Fruit fly (Drosophila melanogaster): ENCODE results near the gene CG13318.

The CG13318 gene

DNA sequence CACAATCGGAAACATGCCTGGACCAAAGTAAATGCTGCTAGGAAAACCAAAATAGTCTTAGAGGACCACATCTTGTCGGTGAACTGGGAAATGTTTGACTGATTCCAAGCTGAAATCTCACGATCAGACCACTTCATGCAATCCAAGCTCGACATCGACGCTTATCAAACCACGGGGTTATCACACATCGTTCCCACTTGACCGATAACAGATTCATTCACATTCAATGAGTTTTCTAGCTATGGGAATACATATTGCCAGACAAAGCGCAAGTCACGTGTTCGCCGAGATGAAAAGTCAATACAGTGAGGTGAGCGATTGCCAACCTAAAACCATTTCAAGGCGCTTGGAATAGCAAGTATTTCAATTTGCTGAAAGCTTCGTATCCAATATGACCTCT is 37.2 kb upstream of the CG13318 start:
- TF ChIP-seq gl (tag; optimal IDR thresholded peaks at IDR 0.05) (no peak), rn (GFP tag; IDR thresholded peaks at IDR 0.05) (no peak), CG13204 (GFP tag; optimal IDR thresholded peaks at IDR 0.05) (no peak), fd96Ca (GFP tag; IDR thresholded peaks at IDR 0.05) (no peak), EcR (GFP tag; optimal IDR thresholded peaks at IDR 0.05) (peak; percentile 79), CG14655 (GFP tag; optimal IDR thresholded peaks at IDR 0.05) (no peak), CG9948 (tag; optimal IDR thresholded peaks at IDR 0.05) (no peak)

DNA sequence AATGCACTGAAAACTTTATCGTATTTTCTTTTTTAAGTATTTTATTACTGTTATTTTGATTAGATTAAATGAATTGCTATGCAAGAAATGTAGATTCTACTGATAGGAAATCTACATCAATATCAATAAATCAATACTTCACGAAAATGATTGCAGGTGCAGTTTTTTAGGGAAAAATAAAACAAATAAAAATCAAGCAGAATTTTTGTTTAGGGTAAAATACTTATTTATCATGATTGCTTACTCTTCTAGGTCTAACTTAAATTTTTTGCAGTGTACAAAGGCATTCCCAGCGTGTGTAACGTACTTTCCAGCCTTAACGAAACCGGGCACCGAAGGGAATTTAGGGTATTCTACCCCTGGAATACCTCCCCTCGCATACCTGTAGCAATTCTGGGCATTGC is 36.0 kb upstream of the CG13318 start:
- TF ChIP-seq CG15710 (tag; optimal IDR thresholded peaks at IDR 0.05) (peak; percentile 70), CG8159 (tag; optimal IDR thresholded peaks at IDR 0.05) (peak; percentile 82), Snoo (tag; optimal IDR thresholded peaks at IDR 0.05) (peak; percentile 45), fd96Ca (GFP tag; IDR thresholded peaks at IDR 0.05) (no peak), D1 (tag; optimal IDR thresholded peaks at IDR 0.05) (peak; percentile 40), CG8301 (tag; optimal IDR thresholded peaks at IDR 0.05) (peak; percentile 36), CG17806 (tag; optimal IDR thresholded peaks at IDR 0.05) (peak; percentile 78), EcR (GFP tag; optimal IDR thresholded peaks at IDR 0.05) (no peak), Pif1A (GFP tag; optimal IDR thresholded peaks at IDR 0.05) (no peak), gl (tag; optimal IDR thresholded peaks at IDR 0.05) (peak; percentile 27), CG34367 (tag; optimal IDR thresholded peaks at IDR 0.05) (peak; percentile 62), CG9948 (tag; optimal IDR thresholded peaks at IDR 0.05) (peak; percentile 68), rn (GFP tag; IDR thresholded peaks at IDR 0.05) (no peak), CG4496 (GFP tag; IDR thresholded peaks at IDR 0.05) (peak; percentile 19; the same call in 1 of the 3 replicates)

dm6 chr3R:8807831-8808517 is 35.5 kb upstream of the CG13318 start:
- peak; percentile 48 for TF ChIP-seq EcR (GFP tag; optimal IDR thresholded peaks at IDR 0.05)
- no peak for TF ChIP-seq fd96Ca (GFP tag; IDR thresholded peaks at IDR 0.05)

- no peak for TF ChIP-seq CG8301 (tag; optimal IDR thresholded peaks at IDR 0.05)
- no peak for TF ChIP-seq Pif1B (GFP tag; optimal IDR thresholded peaks at IDR 0.05)
These were observed 34.6 kb upstream of the CG13318 start for dm6 chr3R:8807048-8807447.

dm6 chr3R:8806638-8807037 is 34.1 kb upstream of the CG13318 start:
- no peak for TF ChIP-seq Ets98B (GFP tag; IDR thresholded peaks at IDR 0.05)
- TF ChIP-seq CG8159 (tag; optimal IDR thresholded peaks at IDR 0.05), result no peak
- TF ChIP-seq CG9948 (tag; optimal IDR thresholded peaks at IDR 0.05), result no peak
- no peak for TF ChIP-seq CG13204 (GFP tag; optimal IDR thresholded peaks at IDR 0.05)
- no peak for TF ChIP-seq fd96Ca (GFP tag; IDR thresholded peaks at IDR 0.05)
- TF ChIP-seq CG10348 (GFP tag; IDR thresholded peaks at IDR 0.05), result no peak
- no peak for TF ChIP-seq CG17806 (tag; optimal IDR thresholded peaks at IDR 0.05)
- TF ChIP-seq Pif1A (GFP tag; optimal IDR thresholded peaks at IDR 0.05), result no peak
- TF ChIP-seq gl (tag; optimal IDR thresholded peaks at IDR 0.05), result no peak
- TF ChIP-seq CG12605 (GFP tag; IDR thresholded peaks at IDR 0.05), result no peak
- TF ChIP-seq Pif1B (GFP tag; optimal IDR thresholded peaks at IDR 0.05), result no peak
- TF ChIP-seq rn (GFP tag; IDR thresholded peaks at IDR 0.05), result no peak

DNA sequence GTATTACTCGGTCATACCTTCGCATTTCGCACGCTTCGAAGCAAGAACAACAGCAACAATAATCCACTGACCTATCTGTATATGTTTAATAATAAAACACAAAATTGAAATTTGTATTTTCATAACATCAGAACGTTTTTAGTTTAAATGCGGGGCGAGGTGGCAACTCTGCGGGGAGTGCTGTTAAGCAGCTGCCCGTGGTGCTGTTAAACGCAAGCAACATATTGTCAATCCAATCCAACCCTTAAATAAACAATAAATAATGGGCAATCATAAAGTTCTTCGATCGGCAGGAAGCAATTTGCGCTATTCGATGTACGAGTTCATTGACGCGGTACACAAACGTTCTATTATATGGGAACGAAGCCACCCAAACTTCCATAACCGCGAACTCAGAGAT is 33.6 kb upstream of the CG13318 start, which contains the start of gene hng2:
Gene hng2, plus strand, starts transcription at position 219 of the 400 bp plus-strand sequence.
- no peak for TF ChIP-seq rn (GFP tag; IDR thresholded peaks at IDR 0.05)
- TF ChIP-seq CG32121 (GFP tag; IDR thresholded peaks at IDR 0.05), result no peak
- no peak for TF ChIP-seq CG12605 (GFP tag; IDR thresholded peaks at IDR 0.05)
- TF ChIP-seq gl (tag; optimal IDR thresholded peaks at IDR 0.05), result no peak
- no peak for TF ChIP-seq D1 (tag; optimal IDR thresholded peaks at IDR 0.05)
- no peak for TF ChIP-seq Snoo (tag; optimal IDR thresholded peaks at IDR 0.05)
- no peak for TF ChIP-seq CG34367 (tag; optimal IDR thresholded peaks at IDR 0.05)
- no peak for TF ChIP-seq Pif1A (GFP tag; optimal IDR thresholded peaks at IDR 0.05)
- TF ChIP-seq Ets98B (GFP tag; IDR thresholded peaks at IDR 0.05), result no peak
- TF ChIP-seq CG4496 (GFP tag; IDR thresholded peaks at IDR 0.05), result no peak
- no peak for TF ChIP-seq CG10348 (GFP tag; IDR thresholded peaks at IDR 0.05)
- no peak for TF ChIP-seq fd96Ca (GFP tag; IDR thresholded peaks at IDR 0.05)
- TF ChIP-seq CG13204 (GFP tag; optimal IDR thresholded peaks at IDR 0.05), result no peak
- TF ChIP-seq Pif1B (GFP tag; optimal IDR thresholded peaks at IDR 0.05), result no peak
- no peak for TF ChIP-seq CG8301 (tag; optimal IDR thresholded peaks at IDR 0.05)
- no peak for TF ChIP-seq CG9948 (tag; optimal IDR thresholded peaks at IDR 0.05)
- no peak for TF ChIP-seq CG17806 (tag; optimal IDR thresholded peaks at IDR 0.05)
- TF ChIP-seq CG14655 (GFP tag; optimal IDR thresholded peaks at IDR 0.05), result no peak

- TF ChIP-seq Ets98B (GFP tag; IDR thresholded peaks at IDR 0.05) (peak; percentile 16; the same call in 1 of the 2 replicates), D1 (tag; optimal IDR thresholded peaks at IDR 0.05) (no peak), gl (tag; optimal IDR thresholded peaks at IDR 0.05) (no peak), CG10348 (GFP tag; IDR thresholded peaks at IDR 0.05) (no peak), CG34367 (tag; optimal IDR thresholded peaks at IDR 0.05) (no peak), CG8159 (tag; optimal IDR thresholded peaks at IDR 0.05) (no peak), rn (GFP tag; IDR thresholded peaks at IDR 0.05) (no peak)
These were observed 32.9 kb upstream of the CG13318 start, which contains the start of gene CG9839 for dm6 chr3R:8805388-8805852. CG9839 (minus strand) TSS chr3R:8805802.

Measured in whole organism, pupa.